Worm (Caenorhabditis elegans) whole organism, L3 larva: ENCODE data around the gene T25B6.3.

Source experiments
- nhr-12 ChIP-seq: fragments of 150-350 bp; optimal IDR thresholded peaks from 2 replicates; lab custom pipeline; 2014; ENCODE audit warnings: missing biosample characterization, missing genetic modification characterization
- snpc-4 ChIP-seq: fragments of 150-350 bp; optimal IDR thresholded peaks from 2 replicates; lab custom pipeline; 2014; ENCODE audit warnings: missing biosample characterization, missing genetic modification characterization

DNA sequence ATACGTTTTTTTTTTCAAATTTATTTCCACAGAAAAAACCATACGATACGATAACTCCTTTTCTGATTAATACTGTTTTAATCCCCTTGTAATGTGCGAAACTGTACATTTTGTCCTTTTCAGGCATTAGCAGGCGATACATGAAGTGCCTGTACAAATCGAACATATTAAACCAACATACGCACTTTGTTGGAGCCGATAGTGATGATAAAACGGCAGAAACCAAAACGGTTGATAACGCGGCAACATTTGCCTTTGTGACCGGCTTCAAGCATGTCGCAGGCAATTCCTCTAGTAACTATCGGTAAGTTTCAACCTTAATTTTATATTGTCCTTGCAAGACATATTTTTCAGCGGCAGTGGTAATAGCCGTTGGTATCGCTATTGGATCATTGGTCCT lies 6.9 kb downstream of the T25B6.3 start, which contains the start of gene nep-22:
- no peak for TF ChIP-seq snpc-4 (tag; lab: Kevin White, UChicago)
- TF ChIP-seq nhr-12 (tag; lab: Kevin White, UChicago) = no peak
